Worm (Caenorhabditis elegans): Measurements from ENCODE around the gene Y37E11B.1.

- TF ChIP-seq Y48G9A.11 (GFP tag; IDR thresholded peaks at IDR 0.05) (no peak), aly-2 (tag; optimal IDR thresholded peaks at IDR 0.05) (no peak), pqm-1 (tag; optimal IDR thresholded peaks at IDR 0.05) (no peak), nhr-76 (tag; optimal IDR thresholded peaks at IDR 0.05) (no peak), lin-39 (tag; optimal IDR thresholded peaks at IDR 0.05) (no peak), nhr-237 (tag; optimal IDR thresholded peaks at IDR 0.05) (no peak), zip-11 (GFP tag; IDR thresholded peaks at IDR 0.05) (no peak), ces-1 (GFP tag; optimal IDR thresholded peaks at IDR 0.05) (no peak), ceh-82 (tag; optimal IDR thresholded peaks at IDR 0.05) (no peak)
Observed at ce11 chrIV:3624597-3624996, 45.2 kb downstream of the Y37E11B.1 start, which contains the start of the genes cha-1 and unc-17.
